Fruit fly (Drosophila melanogaster) whole organism, wandering third instar larva: ENCODE measurements around the gene CG31909.

Experiments
- Abd-B ChIP-seq: fragments of >200 bp; optimal IDR thresholded peaks from 2 replicates; lab custom pipeline; 2017; ENCODE audit warnings: missing biosample characterization, missing genetic modification characterization
- CG32264 ChIP-seq: fragments of 200-800 bp; sonication (Bioruptor generic); optimal IDR thresholded peaks from 2 replicates; lab custom pipeline; 2016; ENCODE audit warnings: missing biosample characterization, missing genetic modification characterization
- CG9705 ChIP-seq: fragments of 200-800 bp; sonication (Bioruptor generic); optimal IDR thresholded peaks from 2 replicates; lab custom pipeline; 2018; ENCODE audit warnings: missing biosample characterization, mild to moderate bottlenecking, missing genetic modification characterization
- CrebA ChIP-seq: fragments of 200-800 bp; sonication (Bioruptor generic); optimal IDR thresholded peaks from 2 replicates; lab custom pipeline; 2016; ENCODE audit warnings: missing biosample characterization, mild to moderate bottlenecking, missing genetic modification characterization, borderline replicate concordance
- Dfd ChIP-seq: fragments of >200 bp; optimal IDR thresholded peaks from 2 replicates; lab custom pipeline; 2017; ENCODE audit warnings: missing biosample characterization, missing genetic modification characterization
- Dif ChIP-seq: fragments of 200-275, 200-300 bp; sonication (Bioruptor generic); optimal IDR thresholded peaks from 2 replicates; lab custom pipeline; 2018; ENCODE audit warnings: missing biosample characterization, missing genetic modification characterization; ENCODE audit not compliant: partially characterized antibody
- GATAd ChIP-seq: sonication (Bioruptor generic); optimal IDR thresholded peaks from 2 replicates; lab custom pipeline; 2016; ENCODE audit warnings: missing biosample characterization, missing genetic modification characterization
- HLH106 ChIP-seq: fragments of 200-800 bp; optimal IDR thresholded peaks from 3 replicates; lab custom pipeline; 2019; ENCODE audit warnings: missing biosample characterization, mild to moderate bottlenecking, missing genetic modification characterization, moderate library complexity
- Hnf4 ChIP-seq: fragments of 200-800 bp; sonication (Bioruptor generic); optimal IDR thresholded peaks from 2 replicates; lab custom pipeline; 2016; ENCODE audit warnings: missing biosample characterization, mild to moderate bottlenecking, missing genetic modification characterization
- Hr78 ChIP-seq: fragments of >200 bp; optimal IDR thresholded peaks from 2 replicates; lab custom pipeline; 2017; ENCODE audit warnings: missing biosample characterization, missing genetic modification characterization
- Hr83 ChIP-seq: fragments of 200-300 bp; sonication (Bioruptor generic); optimal IDR thresholded peaks from 2 replicates; lab custom pipeline; 2016; ENCODE audit warnings: missing biosample characterization, mild to moderate bottlenecking, missing genetic modification characterization, moderate library complexity; ENCODE audit not compliant: poor library complexity, severe bottlenecking
- Jra ChIP-seq: sonication (Bioruptor generic); optimal IDR thresholded peaks from 2 replicates; lab custom pipeline; 2016; ENCODE audit warnings: missing biosample characterization, missing genetic modification characterization
- Mio ChIP-seq: sonication (Bioruptor generic); optimal IDR thresholded peaks from 2 replicates; lab custom pipeline; 2016; ENCODE audit warnings: missing biosample characterization, missing genetic modification characterization
- Myc ChIP-seq: fragments of >200 bp; optimal IDR thresholded peaks from 2 replicates; lab custom pipeline; 2017
- N ChIP-seq: fragments of >200 bp; optimal IDR thresholded peaks from 2 replicates; lab custom pipeline; 2018; ENCODE audit warnings: missing biosample characterization, missing external identifiers, missing genetic modification characterization
- OdsH ChIP-seq: fragments of 200-800 bp; sonication (Bioruptor generic); optimal IDR thresholded peaks from 2 replicates; lab custom pipeline; 2016; ENCODE audit warnings: missing biosample characterization, mild to moderate bottlenecking, missing genetic modification characterization
- Rel ChIP-seq, 2 experiments: fragments of 200-800 bp; sonication (Bioruptor generic) in 1 of 2; optimal IDR thresholded peaks; 2 replicates in 1 of 2; 3 replicates in 1 of 2; lab custom pipeline; 2016 to 2019; ENCODE audit warnings: mild to moderate bottlenecking in 2 of 2, missing biosample characterization in 2 of 2, missing genetic modification characterization in 2 of 2, moderate library complexity in 1 of 2
- Sp1 ChIP-seq: fragments of 200-800 bp; sonication (Bioruptor generic); optimal IDR thresholded peaks from 3 replicates; lab custom pipeline; 2019; ENCODE audit warnings: missing biosample characterization, mild to moderate bottlenecking, missing genetic modification characterization, moderate library complexity
- Vsx2 ChIP-seq: fragments of 200-300, 225-300 bp; sonication (Bioruptor generic); optimal IDR thresholded peaks from 2 replicates; lab custom pipeline; 2018; ENCODE audit warnings: missing biosample characterization, missing genetic modification characterization; ENCODE audit not compliant: partially characterized antibody
- br ChIP-seq: fragments of 200-800 bp; sonication (Bioruptor generic); optimal IDR thresholded peaks from 2 replicates; lab custom pipeline; 2016; ENCODE audit warnings: missing biosample characterization, missing genetic modification characterization
- brk ChIP-seq: fragments of 200-800 bp; sonication (Bioruptor generic); optimal IDR thresholded peaks from 2 replicates; lab custom pipeline; 2016; ENCODE audit warnings: missing biosample characterization, mild to moderate bottlenecking, missing genetic modification characterization
- dl ChIP-seq, 2 experiments: fragments of 175-275, 200-275 bp in 1 of 2; fragments of 200-275 bp in 1 of 2; sonication (Bioruptor generic); optimal IDR thresholded peaks; lab custom pipeline; 2018; ENCODE audit warnings: mild to moderate bottlenecking in 2 of 2, missing biosample characterization in 2 of 2, missing genetic modification characterization in 2 of 2, moderate library complexity in 2 of 2; ENCODE audit not compliant: partially characterized antibody in 2 of 2, insufficient read depth in 1 of 2
- dmrt93B ChIP-seq: fragments of 200-800 bp; sonication (Bioruptor generic); optimal IDR thresholded peaks from 2 replicates; lab custom pipeline; 2018; ENCODE audit warnings: missing biosample characterization, mild to moderate bottlenecking, missing genetic modification characterization
- dsf ChIP-seq: sonication (Bioruptor generic); optimal IDR thresholded peaks from 2 replicates; lab custom pipeline; 2016; ENCODE audit warnings: missing biosample characterization, missing genetic modification characterization, borderline replicate concordance
- foxo ChIP-seq, 2 experiments: fragments of 200-800 bp; sonication (Bioruptor generic); optimal IDR thresholded peaks; 2 replicates in 1 of 2; 3 replicates in 1 of 2; lab custom pipeline; 2016 to 2017; ENCODE audit warnings: missing biosample characterization in 2 of 2, missing genetic modification characterization in 2 of 2
- fru ChIP-seq: fragments of 200-800 bp; sonication (Bioruptor generic); optimal IDR thresholded peaks from 3 replicates; lab custom pipeline; 2016; ENCODE audit warnings: missing biosample characterization, mild to moderate bottlenecking, missing genetic modification characterization
- h ChIP-seq: fragments of 200-800 bp; sonication (Bioruptor generic); optimal IDR thresholded peaks from 3 replicates; lab custom pipeline; 2016; ENCODE audit warnings: missing biosample characterization, mild to moderate bottlenecking, missing genetic modification characterization
- jim ChIP-seq: fragments of 175-275, 200-325 bp; sonication (Bioruptor generic); optimal IDR thresholded peaks from 2 replicates; lab custom pipeline; 2016; ENCODE audit warnings: missing biosample characterization, mild to moderate bottlenecking, missing genetic modification characterization
- lola ChIP-seq: fragments of >200 bp; optimal IDR thresholded peaks from 2 replicates; lab custom pipeline; 2017; ENCODE audit warnings: missing biosample characterization, missing genetic modification characterization
- pan ChIP-seq: fragments of >200 bp; optimal IDR thresholded peaks from 2 replicates; lab custom pipeline; 2017
- psq ChIP-seq: fragments of 200-800 bp; sonication (Bioruptor generic); optimal IDR thresholded peaks from 3 replicates; lab custom pipeline; 2017; ENCODE audit warnings: missing biosample characterization, mild to moderate bottlenecking, missing genetic modification characterization, moderate library complexity
- rgr ChIP-seq: fragments of 200-800 bp; sonication (Bioruptor generic); optimal IDR thresholded peaks from 3 replicates; lab custom pipeline; 2016; ENCODE audit warnings: missing biosample characterization, mild to moderate bottlenecking, missing genetic modification characterization
- sage ChIP-seq: fragments of 200-800 bp; sonication (Bioruptor generic); optimal IDR thresholded peaks from 2 replicates; lab custom pipeline; 2016; ENCODE audit warnings: missing biosample characterization, mild to moderate bottlenecking, missing genetic modification characterization
- sv ChIP-seq: fragments of 200-800 bp; sonication (Bioruptor generic); optimal IDR thresholded peaks from 3 replicates; lab custom pipeline; 2016; ENCODE audit warnings: missing biosample characterization, missing genetic modification characterization
- tai ChIP-seq: sonication (Bioruptor generic); optimal IDR thresholded peaks from 2 replicates; lab custom pipeline; 2016; ENCODE audit warnings: missing biosample characterization, missing genetic modification characterization
- usp ChIP-seq: fragments of >200 bp; optimal IDR thresholded peaks from 2 replicates; lab custom pipeline; 2017; ENCODE audit warnings: missing biosample characterization, missing genetic modification characterization
- woc ChIP-seq: sonication (Bioruptor generic); optimal IDR thresholded peaks from 2 replicates; lab custom pipeline; 2016; ENCODE audit warnings: missing biosample characterization, mild to moderate bottlenecking, missing genetic modification characterization

Gene CG31909

DNA sequence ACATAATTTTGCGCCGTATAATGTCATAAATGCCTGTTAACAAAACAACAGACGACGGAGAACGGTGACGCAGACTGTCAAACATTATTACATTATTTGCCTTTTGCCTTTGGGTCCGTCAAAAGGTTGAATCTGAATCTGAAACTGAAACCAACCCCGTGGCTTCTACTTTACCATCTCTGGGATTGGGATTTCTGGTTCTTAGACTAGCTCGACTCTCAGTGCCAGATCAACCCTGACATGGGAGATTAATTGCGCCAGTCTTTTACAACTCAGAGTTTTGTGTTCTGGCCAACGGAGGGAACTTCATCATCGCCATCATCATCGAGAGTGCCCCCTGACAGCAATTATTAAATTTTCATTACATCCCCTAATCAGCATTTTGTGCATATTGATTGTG lies 15.1 kb downstream of the CG31909 start:
- TF ChIP-seq Sp1 (no peak), Dif (GFP tag; lab: Kevin White, UChicago) (no peak), dl (GFP tag; optimal IDR thresholded peaks at IDR 0.05; lab: Kevin White, UChicago; ENCODE audit: insufficient read depth in 1 of 2, partially characterized antibody in 2 of 2) (no peak), CrebA (no peak), lola (no peak), rgr (GFP tag; lab: Kevin White, UChicago) (no peak), Myc (lab: Kevin White, UChicago) (no peak), fru (no peak), HLH106 (no peak), OdsH (GFP tag; lab: Kevin White, UChicago) (no peak), Hr83 (GFP tag; lab: Kevin White, UChicago) (no peak), sage (GFP tag; lab: Kevin White, UChicago) (no peak), Hr78 (GFP tag; lab: Kevin White, UChicago) (no peak), CG9705 (GFP tag; lab: Kevin White, UChicago) (no peak)

DNA sequence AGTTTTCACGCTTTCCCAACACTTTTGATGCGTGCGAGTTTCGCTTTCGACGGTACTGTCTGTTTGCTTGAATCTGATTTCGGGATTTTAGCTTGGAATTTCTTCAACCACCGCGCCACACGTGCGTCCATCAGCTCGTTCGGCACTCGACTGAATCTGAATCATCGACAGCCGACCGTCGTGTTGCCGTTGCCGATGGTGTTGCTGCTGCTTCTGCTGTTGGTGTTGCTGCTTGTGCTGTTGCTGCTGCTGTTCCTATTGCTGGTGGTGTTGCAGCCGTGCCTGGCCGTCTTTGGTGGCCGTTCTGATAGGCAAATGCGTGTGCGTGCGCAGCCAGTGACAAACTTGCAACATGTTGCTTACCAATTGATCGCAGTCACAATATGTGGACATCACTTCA lies 19.7 kb downstream of the CG31909 start, which contains the start of gene Wnt4:
Wnt4 (minus strand) TSS at position 155 of the 400 bp plus-strand sequence.
- TF ChIP-seq brk, result no peak
- TF ChIP-seq Dfd (GFP tag; lab: Kevin White, UChicago), result peak; percentile 89

DNA sequence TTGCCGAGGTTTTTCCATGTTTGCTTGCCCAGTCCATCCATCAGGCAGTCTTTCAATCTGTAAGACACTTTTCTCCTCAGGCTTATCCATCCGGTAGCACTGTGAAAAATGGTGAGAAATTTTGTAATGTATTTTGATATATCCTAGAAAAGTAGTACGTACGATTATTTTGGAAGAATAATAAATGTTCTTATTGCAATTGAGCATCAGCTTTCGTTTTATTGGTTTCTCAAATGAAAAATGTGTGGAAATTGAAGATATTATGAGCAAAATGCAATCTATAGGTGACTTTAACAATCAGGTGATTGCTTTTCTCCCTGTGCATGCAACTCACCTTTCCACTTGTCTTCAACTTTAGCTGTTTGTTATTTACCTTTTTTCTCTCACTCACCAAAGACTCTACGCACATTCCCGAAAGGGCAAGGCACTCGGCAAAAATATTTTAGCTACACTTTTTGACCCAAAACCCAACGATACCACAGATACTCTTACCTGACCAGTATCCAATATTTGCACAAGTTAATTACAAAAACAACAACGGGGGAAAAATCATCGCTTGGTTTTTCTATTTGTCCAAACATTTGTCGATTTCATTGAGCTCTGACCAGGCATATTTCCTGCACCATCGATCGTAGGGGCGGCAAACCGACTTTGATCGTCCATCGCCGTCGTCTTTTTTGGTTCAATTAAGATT lies 20.4 kb downstream of the CG31909 start:
- TF ChIP-seq br (no peak), dsf (no peak), N (GFP tag; lab: Kevin White, UChicago) (no peak), Dfd (GFP tag; lab: Kevin White, UChicago) (no peak), Mio (GFP tag; lab: Kevin White, UChicago) (no peak), Jra (GFP tag; lab: Kevin White, UChicago) (no peak), HLH106 (no peak), Hr83 (GFP tag; lab: Kevin White, UChicago) (no peak), lola (no peak), jim (GFP tag; lab: Kevin White, UChicago) (no peak), tai (no peak), pan (lab: Kevin White, UChicago) (no peak), sv (no peak), woc (no peak), dl (GFP tag; optimal IDR thresholded peaks at IDR 0.05; lab: Kevin White, UChicago; ENCODE audit: insufficient read depth in 1 of 2, partially characterized antibody in 2 of 2) (no peak), Hr78 (GFP tag; lab: Kevin White, UChicago) (no peak), OdsH (GFP tag; lab: Kevin White, UChicago) (no peak), fru (no peak)

DNA sequence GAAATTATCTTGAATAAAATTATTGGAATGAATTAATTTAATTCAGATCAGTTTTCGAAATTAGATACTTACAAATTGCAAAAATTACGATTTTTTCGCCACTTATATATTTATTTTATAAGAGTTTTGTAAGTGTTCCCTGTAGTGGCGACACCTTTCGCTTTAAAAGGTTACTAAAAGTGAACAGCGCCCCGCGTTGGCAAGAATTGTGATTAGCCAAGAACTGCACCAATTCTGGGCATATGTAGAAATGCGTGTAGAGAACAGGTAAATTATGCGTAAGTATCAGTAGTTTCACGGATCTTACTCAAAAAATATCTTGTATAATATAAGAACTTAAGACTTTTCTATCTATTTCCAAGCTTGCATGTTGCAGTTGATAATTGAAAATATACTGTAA lies 24.1 kb downstream of the CG31909 start:
- TF ChIP-seq CG32264 (GFP tag; lab: Kevin White, UChicago) (no peak), Sp1 (no peak), Mio (GFP tag; lab: Kevin White, UChicago) (no peak), Abd-B (GFP tag; lab: Kevin White, UChicago) (no peak), Hr78 (GFP tag; lab: Kevin White, UChicago) (no peak), foxo (GFP tag; optimal IDR thresholded peaks at IDR 0.05; lab: Kevin White, UChicago) (peak in 1 of 2 experiments; percentile 61), rgr (GFP tag; lab: Kevin White, UChicago) (peak; percentile 54), lola (no peak), brk (no peak), sv (peak; percentile 17), N (GFP tag; lab: Kevin White, UChicago) (no peak), jim (GFP tag; lab: Kevin White, UChicago) (peak; percentile 18), GATAd (no peak), dmrt93B (GFP tag; lab: Kevin White, UChicago) (peak; percentile 44), Dif (GFP tag; lab: Kevin White, UChicago) (no peak), Vsx2 (GFP tag; lab: Kevin White, UChicago) (peak; percentile 29), fru (peak; percentile 29), psq (GFP tag; lab: Kevin White, UChicago) (peak; percentile 12), h (GFP tag; lab: Kevin White, UChicago) (peak; percentile 64), woc (no peak), pan (lab: Kevin White, UChicago) (no peak), Hnf4 (GFP tag; lab: Kevin White, UChicago) (peak; percentile 26), dsf (no peak), Dfd (GFP tag; lab: Kevin White, UChicago) (no peak), tai (peak; percentile 27), Jra (GFP tag; lab: Kevin White, UChicago) (no peak), dl (GFP tag; optimal IDR thresholded peaks at IDR 0.05; lab: Kevin White, UChicago; ENCODE audit: insufficient read depth in 1 of 2, partially characterized antibody in 2 of 2) (no peak), Rel (GFP tag; optimal IDR thresholded peaks at IDR 0.05; lab: Kevin White, UChicago) (no peak), Rel (tag; optimal IDR thresholded peaks at IDR 0.05; lab: Kevin White, UChicago) (no peak), HLH106 (peak; percentile 49), CG9705 (GFP tag; lab: Kevin White, UChicago) (no peak), Hr83 (GFP tag; lab: Kevin White, UChicago) (peak; percentile 14), OdsH (GFP tag; lab: Kevin White, UChicago) (peak; percentile 33), sage (GFP tag; lab: Kevin White, UChicago) (no peak), Myc (lab: Kevin White, UChicago) (peak; percentile 97), usp (GFP tag; lab: Kevin White, UChicago) (no peak), CrebA (no peak), br (peak; percentile 30)
